Fruit fly (Drosophila melanogaster) S2 (cell line): ENCODE results near the gene Ubc84D.

Experiments used
- CG8478 ChIP-seq: fragments of >200 bp; optimal IDR thresholded peaks from 2 replicates; lab custom pipeline; 2018
- CTCF ChIP-seq, 2 experiments: fragments of >200 bp; optimal IDR thresholded peaks; 2 replicates each; lab custom pipeline; 2018

The Ubc84D gene

dm6 chr3R:7489902-7490301 lies 29.4 kb downstream of the Ubc84D start:
- no peak for TF ChIP-seq CG8478 (lab: Kevin White, UChicago)
- no peak for TF ChIP-seq CTCF (optimal IDR thresholded peaks at IDR 0.05; lab: Kevin White, UChicago)

- TF ChIP-seq CTCF (optimal IDR thresholded peaks at IDR 0.05; lab: Kevin White, UChicago) (no peak), CG8478 (lab: Kevin White, UChicago) (no peak)
These were observed 43.5 kb downstream of the Ubc84D start for dm6 chr3R:7475708-7476107.

- TF ChIP-seq CG8478 (lab: Kevin White, UChicago): no peak
- no peak for TF ChIP-seq CTCF (optimal IDR thresholded peaks at IDR 0.05; lab: Kevin White, UChicago)
These were observed 44.6 kb downstream of the Ubc84D start for dm6 chr3R:7474616-7475120.

- TF ChIP-seq CTCF (optimal IDR thresholded peaks at IDR 0.05; lab: Kevin White, UChicago): no peak
- TF ChIP-seq CG8478 (lab: Kevin White, UChicago): no peak
These were observed 45.4 kb downstream of the Ubc84D start, which contains the start of gene CG1142 for dm6 chr3R:7473767-7474254. CG1142 (minus strand) TSS chr3R:7473781.

- no peak for TF ChIP-seq CTCF (optimal IDR thresholded peaks at IDR 0.05; lab: Kevin White, UChicago)
- no peak for TF ChIP-seq CG8478 (lab: Kevin White, UChicago)
These were observed 47.4 kb downstream of the Ubc84D start for dm6 chr3R:7471894-7472293.
